Fruit fly (Drosophila melanogaster): ENCODE results near the gene Wnt5.

The Wnt5 gene

dm6 chrX:18510884-18511283 lies 5.7 kb upstream of the Wnt5 start (continued):
- TF ChIP-seq CG14965 (GFP tag; optimal IDR thresholded peaks at IDR 0.05; ENCODE audit: borderline replicate concordance): no peak
- TF ChIP-seq Deaf1 (tag; optimal IDR thresholded peaks at IDR 0.05): no peak
- no peak for TF ChIP-seq trem (tag; optimal IDR thresholded peaks at IDR 0.05)
- no peak for TF ChIP-seq Dref (GFP tag; IDR thresholded peaks at IDR 0.05)
- TF ChIP-seq unpg (GFP tag; optimal IDR thresholded peaks at IDR 0.05): peak; percentile 19
- peak; percentile 43 for TF ChIP-seq CG15269 (tag; optimal IDR thresholded peaks at IDR 0.05)

- no peak for TF ChIP-seq ttk (GFP tag; IDR thresholded peaks at IDR 0.05)
- peak; percentile 93 for TF ChIP-seq exex (tag; optimal IDR thresholded peaks at IDR 0.05)
- no peak for TF ChIP-seq bowl (GFP tag; IDR thresholded peaks at IDR 0.05)
- TF ChIP-seq sug (tag; optimal IDR thresholded peaks at IDR 0.05): peak; percentile 35
Observed at dm6 chrX:18509430-18509829, 4.2 kb upstream of the Wnt5 start.

dm6 chrX:18508565-18508964 lies 3.4 kb upstream of the Wnt5 start:
- TF ChIP-seq hkb (optimal IDR thresholded peaks at IDR 0.05) (no peak), hkb (GFP tag; IDR thresholded peaks at IDR 0.05) (no peak), D19B (GFP tag; optimal IDR thresholded peaks at IDR 0.05) (peak; percentile 20), sens (GFP tag) (peak; percentile 46), exex (tag; optimal IDR thresholded peaks at IDR 0.05) (peak; percentile 59), CG4328 (GFP tag; optimal IDR thresholded peaks at IDR 0.05) (no peak), kay (GFP tag; optimal IDR thresholded peaks at IDR 0.05) (no peak), sima (GFP tag; optimal IDR thresholded peaks at IDR 0.05) (no peak), grn (GFP tag; optimal IDR thresholded peaks at IDR 0.05) (peak; percentile 50), CG12744 (GFP tag; optimal IDR thresholded peaks at IDR 0.05) (no peak), sug (tag; optimal IDR thresholded peaks at IDR 0.05) (peak; percentile 44)

- TF ChIP-seq CG1024 (GFP tag; IDR thresholded peaks at IDR 0.05) (peak; percentile 74), CG8765 (GFP tag; IDR thresholded peaks at IDR 0.05) (peak; percentile 24; the same call in 1 of the 2 replicates), twi (tag; optimal IDR thresholded peaks at IDR 0.05) (no peak), CG18262 (tag; optimal IDR thresholded peaks at IDR 0.05) (peak; percentile 78), Dll (GFP tag; IDR thresholded peaks at IDR 0.05; ENCODE audit: partially characterized antibody) (no peak), trem (tag; optimal IDR thresholded peaks at IDR 0.05) (peak; percentile 39), CG14667 (GFP tag; IDR thresholded peaks at IDR 0.05) (0 out of 2 replicates have a peak, but pooled peaks have one; percentile 43), ind (GFP tag; optimal IDR thresholded peaks at IDR 0.05) (peak; percentile 84), Nf-YA (GFP tag; IDR thresholded peaks at IDR 0.05) (peak; percentile 42; the same call in 1 of the 2 replicates), Rfx (GFP tag; IDR thresholded peaks at IDR 0.05) (peak; percentile 83), CG10565 (GFP tag; optimal IDR thresholded peaks at IDR 0.05) (peak; percentile 38), CG17385 (GFP tag; optimal IDR thresholded peaks at IDR 0.05) (peak; percentile 54), CG2712 (tag; optimal IDR thresholded peaks at IDR 0.05) (peak; percentile 78), esg (GFP tag; conservative IDR thresholded peaks at IDR 0.05) (peak; percentile 67), usp (GFP tag; optimal IDR thresholded peaks at IDR 0.05) (no peak), Blimp-1 (GFP tag; optimal IDR thresholded peaks at IDR 0.05) (peak; percentile 79), wek (GFP tag; optimal IDR thresholded peaks at IDR 0.05) (peak; percentile 41), CG9876 (GFP tag; optimal IDR thresholded peaks at IDR 0.05) (peak; percentile 3), Scr (GFP tag; IDR thresholded peaks at IDR 0.05; ENCODE audit: partially characterized antibody) (no peak), nmo (GFP tag; optimal IDR thresholded peaks at IDR 0.05) (peak; percentile 67), lab (GFP tag; optimal IDR thresholded peaks at IDR 0.05) (peak; percentile 87), HLH3B (GFP tag; IDR thresholded peaks at IDR 0.05) (peak; percentile 91), sens (GFP tag) (peak; percentile 96), Fer2 (tag; optimal IDR thresholded peaks at IDR 0.05) (no peak), gsb-n (tag; optimal IDR thresholded peaks at IDR 0.05) (peak; percentile 49), CG12659 (GFP tag; optimal IDR thresholded peaks at IDR 0.05) (peak; percentile 60), al (GFP tag; IDR thresholded peaks at IDR 0.05) (peak; percentile 58; the same call in 1 of the 2 replicates)
Observed at dm6 chrX:18506639-18507528, 1.7 kb upstream of the Wnt5 start.

Measured in whole organism, embryonic.